Fruit fly (Drosophila melanogaster): ENCODE results near the gene Rpt3R.

dm6 chr3R:9774821-9775220 lies 18.5 kb upstream of the Rpt3R start, which contains the start of gene topi:
- no peak for TF ChIP-seq Sin3A (optimal IDR thresholded peaks at IDR 0.05)
- no peak for TF ChIP-seq Vsx1 (GFP tag; optimal IDR thresholded peaks at IDR 0.05)
- no peak for TF ChIP-seq zf30C (GFP tag; optimal IDR thresholded peaks at IDR 0.05)
- TF ChIP-seq Lhr (GFP tag; optimal IDR thresholded peaks at IDR 0.05) = no peak
- TF ChIP-seq br (optimal IDR thresholded peaks at IDR 0.05) = no peak
- no peak for TF ChIP-seq CG1647 (GFP tag; optimal IDR thresholded peaks at IDR 0.05)
- TF ChIP-seq CG7786 (GFP tag; optimal IDR thresholded peaks at IDR 0.05) = no peak
- TF ChIP-seq ATbp (GFP tag; optimal IDR thresholded peaks at IDR 0.05) = no peak
- no peak for TF ChIP-seq cas (GFP tag; IDR thresholded peaks at IDR 0.05)
- TF ChIP-seq Dad (GFP tag; optimal IDR thresholded peaks at IDR 0.05) = no peak
- TF ChIP-seq CG11085 (GFP tag; IDR thresholded peaks at IDR 0.05) = no peak
